Worm (Caenorhabditis elegans) whole organism, L1 larva: ENCODE data around the gene acs-9.

Source experiments
- aly-2 ChIP-seq: fragments of 150-350 bp; optimal IDR thresholded peaks from 2 replicates; lab custom pipeline; 2014; ENCODE audit warnings: missing biosample characterization, missing genetic modification characterization
- ceh-82 ChIP-seq, 3 experiments: fragments of 150-350 bp in 1 of 3; sonication (generic microtip) in 2 of 3; optimal IDR thresholded peaks; 2 replicates each; lab custom pipeline; 2014 to 2017; ENCODE audit warnings: missing biosample characterization in 3 of 3, missing genetic modification characterization in 3 of 3
- egl-27 ChIP-seq, 2 experiments: fragments of 150-350 bp in 1 of 2; sonication (generic microtip); optimal IDR thresholded peaks; 3 replicates each; lab custom pipeline; 2017 to 2018; ENCODE audit warnings: missing biosample characterization in 2 of 2, missing genetic modification characterization in 2 of 2, missing genetic modification reagents in 2 of 2
- fkh-10 ChIP-seq: sonication (generic microtip); optimal IDR thresholded peaks from 2 replicates; lab custom pipeline; 2017; ENCODE audit warnings: missing biosample characterization, missing genetic modification reagents, missing genetic modification characterization
- fos-1 ChIP-seq: fragments of 150-350 bp; optimal IDR thresholded peaks from 2 replicates; lab custom pipeline; 2014; ENCODE audit warnings: missing biosample characterization, missing genetic modification characterization
- hlh-4 ChIP-seq: sonication (generic microtip); optimal IDR thresholded peaks from 2 replicates; lab custom pipeline; 2016; ENCODE audit warnings: mild to moderate bottlenecking, missing genetic modification characterization, missing compliant biosample characterization
- lin-35 ChIP-seq, 2 experiments: fragments of 150-350 bp; optimal IDR thresholded peaks; 2 replicates each; lab custom pipeline; 2014; ENCODE audit warnings: missing biosample characterization in 2 of 2, missing genetic modification characterization in 2 of 2, missing genetic modification reagents in 2 of 2
- mep-1 ChIP-seq: fragments of 150-350 bp; optimal IDR thresholded peaks from 2 replicates; lab custom pipeline; 2014; ENCODE audit warnings: missing biosample characterization, missing genetic modification characterization
- nhr-12 ChIP-seq: sonication (generic microtip); optimal IDR thresholded peaks from 2 replicates; lab custom pipeline; 2017; ENCODE audit warnings: missing biosample characterization, missing genetic modification characterization
- nhr-237 ChIP-seq: fragments of 150-350 bp; optimal IDR thresholded peaks from 2 replicates; lab custom pipeline; 2014; ENCODE audit warnings: missing biosample characterization, missing genetic modification characterization
- nhr-28 ChIP-seq: fragments of 150-350 bp; optimal IDR thresholded peaks from 2 replicates; lab custom pipeline; 2014; ENCODE audit warnings: missing biosample characterization, missing genetic modification characterization
- skn-1 ChIP-seq: fragments of 150-350 bp; optimal IDR thresholded peaks from 2 replicates; lab custom pipeline; 2014; ENCODE audit warnings: missing biosample characterization, missing genetic modification characterization
- sox-4 ChIP-seq: sonication (generic microtip); optimal IDR thresholded peaks from 2 replicates; lab custom pipeline; 2016; ENCODE audit warnings: missing genetic modification characterization, missing compliant biosample characterization

- no peak for TF ChIP-seq skn-1
- no peak for TF ChIP-seq hlh-4
- TF ChIP-seq nhr-237 (tag; lab: Kevin White, UChicago), result no peak
- TF ChIP-seq aly-2 (tag; lab: Kevin White, UChicago), result no peak
- no peak for TF ChIP-seq nhr-28
- TF ChIP-seq sox-4, result no peak
- TF ChIP-seq ceh-82 (tag; optimal IDR thresholded peaks at IDR 0.05; lab: Kevin White, UChicago), result no peak
- TF ChIP-seq lin-35 (GFP tag; optimal IDR thresholded peaks at IDR 0.05; lab: Kevin White, UChicago), result no peak
- TF ChIP-seq fkh-10 (GFP tag; lab: Kevin White, UChicago), result no peak
- TF ChIP-seq nhr-12 (tag; lab: Kevin White, UChicago), result no peak
- TF ChIP-seq fos-1 (tag; lab: Kevin White, UChicago), result no peak
- TF ChIP-seq egl-27 (tag; optimal IDR thresholded peaks at IDR 0.05; lab: Kevin White, UChicago), result no peak
- TF ChIP-seq mep-1 (tag; lab: Kevin White, UChicago), result no peak
Measured at ce11 chrX:16925343-16925742, 45.0 kb upstream of the acs-9 start.
